Worm (Caenorhabditis elegans) whole organism, mixed stage, embryonic: ENCODE measurements around the gene R13H4.2.

Experiments used
- M03D4.4 ChIP-seq: sonication (generic microtip); optimal IDR thresholded peaks from 2 replicates; lab custom pipeline; 2017; ENCODE audit warnings: mild to moderate bottlenecking, missing genetic modification characterization, missing compliant biosample characterization
- bed-3 ChIP-seq: fragments of 200-800 bp; sonication (Bioruptor generic); optimal IDR thresholded peaks from 3 replicates; lab custom pipeline; 2018; ENCODE audit warnings: mild to moderate bottlenecking, missing genetic modification characterization, moderate library complexity, missing compliant biosample characterization
- blmp-1 ChIP-seq: fragments of 150-350 bp; optimal IDR thresholded peaks from 2 replicates; lab custom pipeline; 2014; ENCODE audit warnings: missing biosample characterization, missing genetic modification characterization
- ceh-39 ChIP-seq: fragments of 150-350 bp; optimal IDR thresholded peaks from 2 replicates; lab custom pipeline; 2014; ENCODE audit warnings: missing biosample characterization, missing genetic modification characterization
- ceh-43 ChIP-seq: fragments of 200-800 bp; sonication (Bioruptor generic); optimal IDR thresholded peaks from 2 replicates; lab custom pipeline; 2018; ENCODE audit warnings: mild to moderate bottlenecking, missing genetic modification characterization, moderate library complexity, missing compliant biosample characterization
- ceh-83 ChIP-seq: fragments of 200-800 bp; sonication (Bioruptor generic); optimal IDR thresholded peaks from 2 replicates; lab custom pipeline; 2018; ENCODE audit warnings: mild to moderate bottlenecking, missing genetic modification characterization, missing compliant biosample characterization
- ces-1 ChIP-seq: fragments of 150-350 bp; optimal IDR thresholded peaks from 2 replicates; lab custom pipeline; 2014; ENCODE audit warnings: missing biosample characterization, missing genetic modification reagents, missing genetic modification characterization
- drap-1 ChIP-seq: fragments of 200-800 bp; sonication (Bioruptor generic); optimal IDR thresholded peaks from 3 replicates; lab custom pipeline; 2018; ENCODE audit warnings: mild to moderate bottlenecking, missing genetic modification characterization, missing compliant biosample characterization
- elt-1 ChIP-seq: sonication (generic microtip); optimal IDR thresholded peaks from 2 replicates; lab custom pipeline; 2017; ENCODE audit warnings: missing genetic modification characterization, mild to moderate bottlenecking, missing compliant biosample characterization, antibody characterized with exemption, moderate library complexity, borderline replicate concordance; ENCODE audit not compliant: insufficient read depth
- elt-3 ChIP-seq: fragments of 150-350 bp; optimal IDR thresholded peaks from 2 replicates; lab custom pipeline; 2014; ENCODE audit warnings: missing biosample characterization, missing genetic modification characterization
- ham-2 ChIP-seq: fragments of 200-800 bp; sonication (Bioruptor generic); optimal IDR thresholded peaks from 2 replicates; lab custom pipeline; 2018; ENCODE audit warnings: mild to moderate bottlenecking, missing genetic modification characterization, missing compliant biosample characterization
- hlh-1 ChIP-seq: fragments of 150-350 bp; optimal IDR thresholded peaks from 2 replicates; lab custom pipeline; 2014; ENCODE audit warnings: missing biosample characterization, missing genetic modification reagents, missing genetic modification characterization
- lin-32 ChIP-seq: fragments of 200-800 bp; sonication (Bioruptor generic); optimal IDR thresholded peaks from 2 replicates; lab custom pipeline; 2018; ENCODE audit warnings: mild to moderate bottlenecking, missing genetic modification characterization, missing compliant biosample characterization
- lsy-2 ChIP-seq: fragments of 150-350 bp; optimal IDR thresholded peaks from 2 replicates; lab custom pipeline; 2014; ENCODE audit warnings: missing biosample characterization, missing genetic modification characterization
- mab-5 ChIP-seq: fragments of 150-350 bp; optimal IDR thresholded peaks from 2 replicates; lab custom pipeline; 2014; ENCODE audit warnings: missing biosample characterization, missing genetic modification characterization
- mep-1 ChIP-seq: fragments of 150-350 bp; optimal IDR thresholded peaks from 2 replicates; lab custom pipeline; 2017; ENCODE audit warnings: missing biosample characterization, missing genetic modification reagents, missing genetic modification characterization, inconsistent platforms
- mls-2 ChIP-seq: sonication (generic microtip); optimal IDR thresholded peaks from 2 replicates; lab custom pipeline; 2016; ENCODE audit warnings: mild to moderate bottlenecking, missing genetic modification characterization, moderate library complexity, missing compliant biosample characterization
- nhr-12 ChIP-seq: fragments of 150-350 bp; optimal IDR thresholded peaks from 2 replicates; lab custom pipeline; 2014; ENCODE audit warnings: missing biosample characterization, missing genetic modification characterization
- nhr-237 ChIP-seq: fragments of 150-350 bp; optimal IDR thresholded peaks from 2 replicates; lab custom pipeline; 2014; ENCODE audit warnings: missing biosample characterization, missing genetic modification characterization
- nhr-28 ChIP-seq: fragments of 150-350 bp; optimal IDR thresholded peaks from 2 replicates; lab custom pipeline; 2014; ENCODE audit warnings: missing biosample characterization, missing genetic modification characterization
- nhr-76 ChIP-seq: sonication (generic microtip); optimal IDR thresholded peaks from 2 replicates; lab custom pipeline; 2017; ENCODE audit warnings: missing biosample characterization, missing genetic modification characterization
- pha-4 ChIP-seq: fragments of 150-350 bp; optimal IDR thresholded peaks from 2 replicates; lab custom pipeline; 2018; ENCODE audit warnings: missing biosample characterization, missing genetic modification reagents, missing genetic modification characterization
- sem-2 ChIP-seq: fragments of 200-800 bp; sonication (Bioruptor generic); optimal IDR thresholded peaks from 2 replicates; lab custom pipeline; 2018; ENCODE audit warnings: mild to moderate bottlenecking, missing genetic modification characterization, missing compliant biosample characterization
- snpc-4 ChIP-seq: fragments of 150-350 bp; optimal IDR thresholded peaks from 2 replicates; lab custom pipeline; 2014; ENCODE audit warnings: missing biosample characterization, missing genetic modification characterization
- sptf-1 ChIP-seq: sonication (generic microtip); optimal IDR thresholded peaks from 2 replicates; lab custom pipeline; 2017; ENCODE audit warnings: mild to moderate bottlenecking, missing genetic modification characterization, moderate library complexity, missing compliant biosample characterization
- unc-120 ChIP-seq: sonication (generic microtip); optimal IDR thresholded peaks from 2 replicates; lab custom pipeline; 2017; ENCODE audit warnings: missing genetic modification characterization, missing compliant biosample characterization; ENCODE audit not compliant: poor library complexity, severe bottlenecking
- unc-39 ChIP-seq: fragments of 150-350 bp; optimal IDR thresholded peaks from 2 replicates; lab custom pipeline; 2014; ENCODE audit warnings: missing biosample characterization, missing genetic modification characterization
- unc-62 ChIP-seq: fragments of 150-350 bp; optimal IDR thresholded peaks from 2 replicates; lab custom pipeline; 2014; ENCODE audit warnings: missing biosample characterization, missing genetic modification reagents, missing genetic modification characterization
- zip-8 ChIP-seq: fragments of 150-350 bp; optimal IDR thresholded peaks from 2 replicates; lab custom pipeline; 2014; ENCODE audit warnings: missing biosample characterization, missing genetic modification characterization
- ztf-11 ChIP-seq: fragments of 150-350 bp; optimal IDR thresholded peaks from 2 replicates; lab custom pipeline; 2014; ENCODE audit warnings: missing biosample characterization, missing genetic modification characterization

The R13H4.2 gene

ce11 chrV:11802508-11802907, 33.7 kb upstream of the R13H4.2 start:
- TF ChIP-seq ztf-11 (tag; lab: Kevin White, UChicago), result no peak
- no peak for TF ChIP-seq nhr-12 (tag; lab: Kevin White, UChicago)
- TF ChIP-seq lin-32 (GFP tag; lab: Kevin White, UChicago), result no peak
- no peak for TF ChIP-seq unc-62 (GFP tag; lab: Kevin White, UChicago)
- TF ChIP-seq zip-8, result no peak
- TF ChIP-seq elt-3 (tag; lab: Kevin White, UChicago), result peak; percentile 66
- TF ChIP-seq blmp-1, result peak; percentile 33
- peak; percentile 19 for TF ChIP-seq ham-2 (GFP tag; lab: Kevin White, UChicago)
- TF ChIP-seq lsy-2, result no peak
- TF ChIP-seq M03D4.4 (tag; lab: Kevin White, UChicago), result no peak
- TF ChIP-seq, all 35 proteins: peak for 3

ce11 chrV:11803518-11803994, 32.6 kb upstream of the R13H4.2 start:
- TF ChIP-seq lin-32 (GFP tag; lab: Kevin White, UChicago), result no peak
- no peak for TF ChIP-seq mls-2 (tag; lab: Kevin White, UChicago)
- TF ChIP-seq elt-1 (tag; lab: Kevin White, UChicago), result no peak
- no peak for TF ChIP-seq pha-4 (tag; lab: Kevin White, UChicago)
- no peak for TF ChIP-seq nhr-76
- TF ChIP-seq elt-3 (tag; lab: Kevin White, UChicago), result no peak
- no peak for TF ChIP-seq drap-1 (GFP tag; lab: Kevin White, UChicago)
- no peak for TF ChIP-seq zip-8
- TF ChIP-seq nhr-12 (tag; lab: Kevin White, UChicago), result no peak
- no peak for TF ChIP-seq snpc-4 (tag; lab: Kevin White, UChicago)
- TF ChIP-seq unc-39 (tag; lab: Kevin White, UChicago), result no peak
- TF ChIP-seq ham-2 (GFP tag; lab: Kevin White, UChicago), result no peak
- TF ChIP-seq unc-120 (tag; lab: Kevin White, UChicago), result no peak
- no peak for TF ChIP-seq unc-62 (GFP tag; lab: Kevin White, UChicago)
- no peak for TF ChIP-seq bed-3 (GFP tag; lab: Kevin White, UChicago)
- TF ChIP-seq mab-5 (tag; lab: Kevin White, UChicago), result no peak
- TF ChIP-seq mep-1 (tag; lab: Kevin White, UChicago), result no peak
- TF ChIP-seq ceh-39, result no peak

ce11 chrV:11809935-11810334, 26.3 kb upstream of the R13H4.2 start:
- TF ChIP-seq nhr-237 (tag; lab: Kevin White, UChicago) (no peak), ceh-83 (GFP tag; lab: Kevin White, UChicago) (no peak), bed-3 (GFP tag; lab: Kevin White, UChicago) (no peak), blmp-1 (no peak), sptf-1 (tag; lab: Kevin White, UChicago) (no peak), zip-8 (no peak), lin-32 (GFP tag; lab: Kevin White, UChicago) (no peak), nhr-12 (tag; lab: Kevin White, UChicago) (no peak), ceh-39 (no peak), snpc-4 (tag; lab: Kevin White, UChicago) (no peak), unc-62 (GFP tag; lab: Kevin White, UChicago) (no peak), sem-2 (GFP tag; lab: Kevin White, UChicago) (no peak), ces-1 (GFP tag; lab: Kevin White, UChicago) (no peak), nhr-28 (no peak)

- no peak for TF ChIP-seq unc-62 (GFP tag; lab: Kevin White, UChicago)
- no peak for TF ChIP-seq ham-2 (GFP tag; lab: Kevin White, UChicago)
- no peak for TF ChIP-seq ztf-11 (tag; lab: Kevin White, UChicago)
- TF ChIP-seq nhr-76, result no peak
- no peak for TF ChIP-seq sem-2 (GFP tag; lab: Kevin White, UChicago)
- no peak for TF ChIP-seq ceh-43 (GFP tag; lab: Kevin White, UChicago)
- no peak for TF ChIP-seq unc-39 (tag; lab: Kevin White, UChicago)
- no peak for TF ChIP-seq sptf-1 (tag; lab: Kevin White, UChicago)
- TF ChIP-seq mls-2 (tag; lab: Kevin White, UChicago), result no peak
- TF ChIP-seq blmp-1, result no peak
These were observed 24.3 kb upstream of the R13H4.2 start, which contains the start of gene D2023.3 for ce11 chrV:11811921-11812320. D2023.3 (minus strand) TSS chrV:11812021.

- TF ChIP-seq zip-8, result no peak
- TF ChIP-seq ceh-39, result no peak
- TF ChIP-seq mab-5 (tag; lab: Kevin White, UChicago), result no peak
- no peak for TF ChIP-seq unc-120 (tag; lab: Kevin White, UChicago)
- TF ChIP-seq ces-1 (GFP tag; lab: Kevin White, UChicago), result no peak
- no peak for TF ChIP-seq elt-3 (tag; lab: Kevin White, UChicago)
- TF ChIP-seq hlh-1 (tag; lab: Kevin White, UChicago), result no peak
- TF ChIP-seq M03D4.4 (tag; lab: Kevin White, UChicago), result no peak
- TF ChIP-seq, all 35 proteins: peak for 0
These were observed 20.6 kb upstream of the R13H4.2 start for ce11 chrV:11815566-11815965.
